Fruit fly (Drosophila melanogaster) whole organism, embryonic: ENCODE results near the gene Rdl.
A peak's percentile ranks its signal among the peaks of the same experiment; 100 is the strongest.

Source experiments
- Atf6 ChIP-seq: fragments of 200-800 bp; sonication (Bioruptor generic); IDR thresholded peaks from 2 replicates; pipeline ENCODE4 v1.3.6; 2022; ENCODE audit warnings: missing biosample characterization, missing genetic modification characterization
- CG10267 ChIP-seq: fragments of 200-800 bp; sonication (Bioruptor generic); optimal IDR thresholded peaks from 2 replicates; lab custom pipeline; 2018; ENCODE audit warnings: missing biosample characterization, mild to moderate bottlenecking, missing genetic modification characterization, moderate library complexity
- CG10654 ChIP-seq: fragments of 200-800 bp; sonication (Bioruptor generic); optimal IDR thresholded peaks from 2 replicates; lab custom pipeline; 2016; ENCODE audit warnings: missing biosample characterization, missing genetic modification characterization
- CG10959 ChIP-seq: fragments of 200-800 bp; sonication (Bioruptor generic); IDR thresholded peaks from 2 replicates; pipeline ENCODE4 v1.3.6; 2022; ENCODE audit warnings: missing biosample characterization, missing genetic modification characterization
- CG11247 ChIP-seq: fragments of 200-800 bp; sonication (Bioruptor generic); IDR thresholded peaks from 2 replicates; pipeline ENCODE4 v1.3.6; 2022; ENCODE audit warnings: missing biosample characterization, missing genetic modification characterization
- CG12236 ChIP-seq: fragments of 200-800 bp; sonication (Bioruptor generic); optimal IDR thresholded peaks from 2 replicates; lab custom pipeline; 2016; ENCODE audit warnings: missing biosample characterization, missing genetic modification characterization
- CG13296 ChIP-seq: fragments of 200-800 bp; sonication (Bioruptor generic); optimal IDR thresholded peaks from 3 replicates; lab custom pipeline; 2018; ENCODE audit warnings: missing biosample characterization, mild to moderate bottlenecking, missing genetic modification characterization
- CG14050 ChIP-seq: fragments of 200-800 bp; sonication (Bioruptor generic); IDR thresholded peaks from 3 replicates; pipeline ENCODE4 v1.3.6; 2022; ENCODE audit warnings: missing biosample characterization, missing genetic modification characterization
- CG1603 ChIP-seq: fragments of 200-800 bp; sonication (Bioruptor generic); optimal IDR thresholded peaks from 2 replicates; lab custom pipeline; 2019; ENCODE audit warnings: missing biosample characterization, mild to moderate bottlenecking, missing genetic modification characterization, moderate library complexity
- CG17359 ChIP-seq: fragments of 200-800 bp; sonication (Bioruptor generic); optimal IDR thresholded peaks from 3 replicates; lab custom pipeline; 2018; ENCODE audit warnings: missing biosample characterization, mild to moderate bottlenecking, missing genetic modification characterization, moderate library complexity
- CG1792 ChIP-seq: fragments of 200-800 bp; sonication (Bioruptor generic); optimal IDR thresholded peaks from 2 replicates; lab custom pipeline; 2016; ENCODE audit warnings: missing biosample characterization, missing genetic modification characterization
- CG2712 ChIP-seq: fragments of 200-800 bp; optimal IDR thresholded peaks from 3 replicates; lab custom pipeline; 2019; ENCODE audit warnings: missing biosample characterization, mild to moderate bottlenecking, missing genetic modification characterization, moderate library complexity
- CG5953 ChIP-seq: fragments of 200-800 bp; sonication (Bioruptor generic); IDR thresholded peaks from 2 replicates; pipeline ENCODE4 v1.3.6; 2022; ENCODE audit warnings: missing biosample characterization, missing genetic modification characterization
- CG8388 ChIP-seq: fragments of 200-800 bp; sonication (Bioruptor generic); optimal IDR thresholded peaks from 2 replicates; lab custom pipeline; 2019; ENCODE audit warnings: missing biosample characterization, mild to moderate bottlenecking, missing genetic modification characterization, moderate library complexity
- CG9609 ChIP-seq: fragments of 200-800 bp; sonication (Bioruptor generic); optimal IDR thresholded peaks from 3 replicates; lab custom pipeline; 2016; ENCODE audit warnings: missing biosample characterization, missing genetic modification characterization
- CG9797 ChIP-seq: fragments of 200-800 bp; sonication (Bioruptor generic); optimal IDR thresholded peaks from 3 replicates; lab custom pipeline; 2018; ENCODE audit warnings: missing biosample characterization, mild to moderate bottlenecking, missing genetic modification characterization
- CrebB ChIP-seq: fragments of 200-800 bp; sonication (Bioruptor generic); optimal IDR thresholded peaks from 3 replicates; lab custom pipeline; 2018; ENCODE audit warnings: missing biosample characterization, mild to moderate bottlenecking, missing genetic modification characterization
- Dip3 ChIP-seq: fragments of 200-800 bp; sonication (Bioruptor generic); optimal IDR thresholded peaks from 3 replicates; lab custom pipeline; 2016; ENCODE audit warnings: missing biosample characterization, missing genetic modification characterization
- Fer1 ChIP-seq: fragments of 200-800 bp; sonication (Bioruptor generic); optimal IDR thresholded peaks from 2 replicates; lab custom pipeline; 2017; ENCODE audit warnings: missing biosample characterization, mild to moderate bottlenecking, missing genetic modification characterization
- HLH4C ChIP-seq: fragments of 200-800 bp; sonication (Bioruptor generic); IDR thresholded peaks from 3 replicates; pipeline ENCODE4 v1.3.6; 2022; ENCODE audit warnings: missing biosample characterization, missing genetic modification characterization; ENCODE audit not compliant: partially characterized antibody
- HmgD ChIP-seq: fragments of 200-800 bp; sonication (Bioruptor generic); optimal IDR thresholded peaks from 3 replicates; lab custom pipeline; 2016; ENCODE audit warnings: missing biosample characterization, missing genetic modification characterization
- Kr ChIP-seq: fragments of 200-800 bp; sonication (Bioruptor generic); optimal IDR thresholded peaks from 2 replicates; lab custom pipeline; 2017; ENCODE audit warnings: missing biosample characterization, mild to moderate bottlenecking, missing genetic modification characterization
- NC2β ChIP-seq: fragments of 200-800 bp; sonication (Bioruptor generic); optimal IDR thresholded peaks from 2 replicates; lab custom pipeline; 2016; ENCODE audit warnings: missing biosample characterization, missing genetic modification characterization
- Rfx ChIP-seq: fragments of 200-800 bp; sonication (Bioruptor generic); IDR thresholded peaks from 2 replicates; pipeline ENCODE4 v1.3.6; 2022; ENCODE audit warnings: missing biosample characterization, missing genetic modification characterization
- Side ChIP-seq: fragments of 200-800 bp; sonication (Bioruptor generic); optimal IDR thresholded peaks from 2 replicates; lab custom pipeline; 2016; ENCODE audit warnings: missing biosample characterization, missing genetic modification characterization
- Sry-δ ChIP-seq: fragments of 200-800 bp; sonication (Bioruptor generic); optimal IDR thresholded peaks from 2 replicates; lab custom pipeline; 2016; ENCODE audit warnings: missing biosample characterization, missing genetic modification characterization
- Stat92E ChIP-seq, 3 experiments: fragments of >200 bp in 2 of 3; fragments of 200-800 bp in 1 of 3; sonication (Bioruptor generic) in 1 of 3; optimal IDR thresholded peaks; 2 replicates each; lab custom pipeline; 2017 to 2019; ENCODE audit warnings: missing biosample characterization in 3 of 3, missing genetic modification characterization in 3 of 3, mild to moderate bottlenecking in 1 of 3, moderate library complexity in 1 of 3
- amos ChIP-seq: fragments of 200-800 bp; sonication (Bioruptor generic); IDR thresholded peaks from 2 replicates; pipeline ENCODE4 v1.3.6; 2022; ENCODE audit warnings: missing biosample characterization, missing genetic modification characterization; ENCODE audit not compliant: partially characterized antibody
- ato ChIP-seq: fragments of 200-800 bp; sonication (Bioruptor generic); IDR thresholded peaks from 2 replicates; pipeline ENCODE4 v1.3.6; 2022; ENCODE audit warnings: missing biosample characterization, missing genetic modification characterization; ENCODE audit not compliant: partially characterized antibody
- cas ChIP-seq: fragments of 200-800 bp; sonication (Bioruptor generic); IDR thresholded peaks from 2 replicates; pipeline ENCODE4 v1.3.6; 2022; ENCODE audit warnings: missing biosample characterization, missing genetic modification characterization
- chn ChIP-seq: fragments of 200-800 bp; sonication (Bioruptor generic); optimal IDR thresholded peaks from 2 replicates; lab custom pipeline; 2016; ENCODE audit warnings: missing biosample characterization, missing genetic modification characterization
- croc ChIP-seq: fragments of 200-800 bp; sonication (Bioruptor generic); conservative IDR thresholded peaks from 3 replicates; pipeline ENCODE4 v1.3.6; 2022; ENCODE audit warnings: missing biosample characterization, missing genetic modification characterization
- dati ChIP-seq: fragments of 200-800 bp; sonication (Bioruptor generic); IDR thresholded peaks from 2 replicates; pipeline ENCODE4 v1.3.6; 2022; ENCODE audit warnings: missing biosample characterization, missing genetic modification characterization
- dm ChIP-seq: fragments of 200-800 bp; sonication (Bioruptor generic); optimal IDR thresholded peaks from 3 replicates; lab custom pipeline; 2016; ENCODE audit warnings: missing biosample characterization, missing genetic modification characterization
- dmrt11E ChIP-seq: fragments of 200-800 bp; sonication (Bioruptor generic); optimal IDR thresholded peaks from 3 replicates; lab custom pipeline; 2018; ENCODE audit warnings: missing biosample characterization, mild to moderate bottlenecking, missing genetic modification characterization, moderate library complexity
- dmrt99B ChIP-seq: fragments of 200-800 bp; sonication (Bioruptor generic); optimal IDR thresholded peaks from 2 replicates; lab custom pipeline; 2018; ENCODE audit warnings: missing biosample characterization, mild to moderate bottlenecking, missing genetic modification characterization, moderate library complexity
- ewg ChIP-seq: fragments of 200-800 bp; sonication (Bioruptor generic); optimal IDR thresholded peaks from 3 replicates; lab custom pipeline; 2017; ENCODE audit warnings: mild to moderate bottlenecking, missing biosample characterization, missing genetic modification reagents, missing genetic modification characterization
- hth ChIP-seq: fragments of >200 bp; optimal IDR thresholded peaks from 2 replicates; lab custom pipeline; 2017; ENCODE audit warnings: inconsistent platforms
- jing ChIP-seq: fragments of 200-800 bp; sonication (Bioruptor generic); optimal IDR thresholded peaks from 2 replicates; lab custom pipeline; 2018; ENCODE audit warnings: missing biosample characterization, mild to moderate bottlenecking, missing genetic modification characterization
- kni ChIP-seq: fragments of 200-800 bp; sonication (Bioruptor generic); optimal IDR thresholded peaks from 3 replicates; lab custom pipeline; 2017; ENCODE audit warnings: mild to moderate bottlenecking, missing biosample characterization, missing genetic modification reagents, missing genetic modification characterization
- mam ChIP-seq: fragments of 200-800 bp; sonication (Bioruptor generic); optimal IDR thresholded peaks from 3 replicates; lab custom pipeline; 2016; ENCODE audit warnings: missing biosample characterization, missing genetic modification characterization
- mirr ChIP-seq: fragments of 200-800 bp; sonication (Bioruptor generic); optimal IDR thresholded peaks from 3 replicates; lab custom pipeline; 2018; ENCODE audit warnings: missing biosample characterization, mild to moderate bottlenecking, missing genetic modification characterization
- nau ChIP-seq: fragments of 200-800 bp; sonication (Bioruptor generic); optimal IDR thresholded peaks from 3 replicates; lab custom pipeline; 2017; ENCODE audit warnings: missing biosample characterization, mild to moderate bottlenecking, missing genetic modification characterization, missing genetic modification reagents
- nerfin-1 ChIP-seq: fragments of 200-800 bp; sonication (Bioruptor generic); optimal IDR thresholded peaks from 3 replicates; lab custom pipeline; 2019; ENCODE audit warnings: missing biosample characterization, mild to moderate bottlenecking, missing genetic modification characterization, moderate library complexity
- rib ChIP-seq: fragments of 200-800 bp; sonication (Bioruptor generic); IDR thresholded peaks from 2 replicates; pipeline ENCODE4 v1.3.6; 2022; ENCODE audit warnings: missing biosample characterization, missing genetic modification characterization
- ssp ChIP-seq: fragments of 200-800 bp; sonication (Bioruptor generic); IDR thresholded peaks from 2 replicates; pipeline ENCODE4 v1.3.6; 2022; ENCODE audit warnings: missing biosample characterization, missing genetic modification characterization
- stwl ChIP-seq: fragments of 200-800 bp; sonication (Bioruptor generic); optimal IDR thresholded peaks from 3 replicates; lab custom pipeline; 2018; ENCODE audit warnings: missing biosample characterization, mild to moderate bottlenecking, missing genetic modification characterization, moderate library complexity
- tx ChIP-seq: fragments of 200-800 bp; sonication (Bioruptor generic); optimal IDR thresholded peaks from 2 replicates; lab custom pipeline; 2016; ENCODE audit warnings: missing biosample characterization, missing genetic modification characterization
- vnd ChIP-seq: fragments of 200-800 bp; sonication (Bioruptor generic); IDR thresholded peaks from 3 replicates; pipeline ENCODE4 v1.3.6; 2022; ENCODE audit warnings: missing biosample characterization, missing genetic modification characterization; ENCODE audit not compliant: partially characterized antibody

Rdl gene

DNA sequence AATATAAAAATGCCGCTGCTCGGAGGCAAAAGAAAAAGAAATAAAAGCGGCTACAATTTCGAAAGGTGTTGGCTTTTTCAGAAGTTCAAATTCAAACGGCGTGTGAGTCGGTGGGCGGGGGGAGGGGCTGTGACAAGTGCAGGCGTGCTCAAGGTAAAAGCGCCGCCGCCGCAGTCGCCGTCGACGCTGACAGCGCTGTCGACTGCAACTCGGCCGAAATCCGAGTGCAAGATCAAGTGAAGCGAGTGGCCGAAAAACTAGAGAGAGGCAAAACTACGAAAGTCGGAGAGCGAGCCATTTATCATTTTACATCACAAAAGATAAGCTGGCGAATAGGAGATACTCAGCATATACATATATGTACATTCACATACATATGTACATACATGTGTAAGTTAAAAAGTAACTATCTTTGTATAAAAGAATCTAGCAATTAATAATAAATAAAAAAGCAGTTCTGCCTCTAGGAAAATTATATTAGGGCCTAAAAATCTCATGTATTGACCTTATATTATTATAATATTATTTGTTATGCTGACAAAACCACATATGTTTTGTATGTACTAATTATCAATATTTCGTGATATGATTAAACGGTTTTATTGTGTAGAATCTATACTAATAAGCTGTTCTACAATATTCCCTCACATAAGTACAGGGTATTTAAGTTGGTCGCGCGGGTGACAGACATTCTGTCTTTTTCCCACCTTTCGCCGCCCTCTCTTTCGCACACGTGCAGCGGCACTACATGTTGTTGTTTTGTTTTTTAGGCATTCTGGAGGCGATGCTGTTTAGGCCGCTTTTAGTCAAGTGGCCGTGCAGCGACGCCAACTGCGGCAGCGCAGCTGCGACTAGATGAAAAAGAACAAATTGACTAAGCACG is 53.0 kb downstream of the Rdl start (continued):
- TF ChIP-seq CG10654 (GFP tag; lab: Kevin White, UChicago) (peak; percentile 24), CG9609 (no peak), CG11247 (GFP tag; lab: Robert Waterston, UW) (no peak), Kr (GFP tag; lab: Kevin White, UChicago) (no peak), CG13296 (GFP tag; lab: Kevin White, UChicago) (peak; percentile 39), CG10267 (peak; percentile 73), dmrt11E (peak; percentile 82), CG1792 (GFP tag; lab: Kevin White, UChicago) (no peak), HLH4C (GFP tag; lab: Robert Waterston, UW) (no peak), CrebB (tag; lab: Kevin White, UChicago) (no peak), NC2β (GFP tag; lab: Kevin White, UChicago) (no peak), chn (GFP tag; lab: Kevin White, UChicago) (no peak), CG17359 (tag; lab: Kevin White, UChicago) (peak; percentile 59), ato (no peak), mirr (GFP tag; lab: Kevin White, UChicago) (no peak), CG8388 (GFP tag; lab: Kevin White, UChicago) (peak; percentile 72), vnd (GFP tag; lab: Robert Waterston, UW) (no peak), CG12236 (no peak), ewg (peak; percentile 57), dmrt99B (tag; lab: Kevin White, UChicago) (peak; percentile 76), jing (GFP tag; lab: Kevin White, UChicago) (peak; percentile 8), CG5953 (no peak), nerfin-1 (peak; percentile 37), CG10959 (GFP tag; lab: Robert Waterston, UW) (no peak), CG2712 (peak; percentile 83), nau (peak; percentile 58), Sry-δ (GFP tag; lab: Kevin White, UChicago) (no peak), rib (GFP tag; lab: Robert Waterston, UW) (peak; percentile 48; the same call in 1 of the 2 replicates), HmgD (no peak), kni (GFP tag; lab: Kevin White, UChicago) (peak; percentile 48), dm (GFP tag; lab: Kevin White, UChicago) (no peak), CG9797 (no peak), ssp (no peak), CG14050 (GFP tag; lab: Robert Waterston, UW) (no peak), CG1603 (tag; lab: Kevin White, UChicago) (peak; percentile 18), dati (GFP tag; lab: Robert Waterston, UW) (no peak), mam (GFP tag; lab: Kevin White, UChicago) (no peak), Side (GFP tag; lab: Kevin White, UChicago) (no peak), cas (GFP tag; lab: Robert Waterston, UW) (no peak), hth (lab: Kevin White, UChicago) (no peak), tx (GFP tag; lab: Kevin White, UChicago) (no peak), stwl (tag; lab: Kevin White, UChicago) (no peak), Dip3 (GFP tag; lab: Kevin White, UChicago) (no peak), Fer1 (peak; percentile 13), Rfx (GFP tag; lab: Robert Waterston, UW) (0 out of 2 replicates have a peak, but pooled peaks have one; percentile 3), amos (no peak), Stat92E (GFP tag; optimal IDR thresholded peaks at IDR 0.05; lab: Kevin White, UChicago) (peak in 1 of 3 experiments; percentile 26), Atf6 (GFP tag; lab: Robert Waterston, UW) (no peak), croc (GFP tag; lab: Robert Waterston, UW) (no peak; the same call in 2 of the 3 replicates)
